Fruit fly (Drosophila melanogaster) whole organism, prepupa: ENCODE data around the gene Mitf.

Experiments
- Blimp-1 ChIP-seq: fragments of 200-800 bp; sonication (Bioruptor generic); optimal IDR thresholded peaks from 3 replicates; lab custom pipeline; 2017; ENCODE audit warnings: missing biosample characterization, missing genetic modification characterization, mild to moderate bottlenecking, moderate library complexity, missing genetic modification reagents
- CG10631 ChIP-seq: fragments of 200-800 bp; sonication (Bioruptor generic); optimal IDR thresholded peaks from 2 replicates; lab custom pipeline; 2016; ENCODE audit warnings: missing biosample characterization, missing genetic modification characterization
- CG11762 ChIP-seq: fragments of 200-800 bp; sonication (Bioruptor generic); optimal IDR thresholded peaks from 3 replicates; lab custom pipeline; 2016; ENCODE audit warnings: missing biosample characterization, missing genetic modification characterization; ENCODE audit not compliant: insufficient read depth
- CG11902 ChIP-seq: fragments of 200-800 bp; sonication (Bioruptor generic); optimal IDR thresholded peaks from 3 replicates; lab custom pipeline; 2016; ENCODE audit warnings: missing biosample characterization, missing genetic modification characterization
- CG15336 ChIP-seq: fragments of 200-800 bp; sonication (Bioruptor generic); IDR thresholded peaks from 2 replicates; pipeline ENCODE4 v1.3.6; 2022; ENCODE audit warnings: missing biosample characterization, missing genetic modification characterization
- CG3032 ChIP-seq: fragments of 200-800 bp; optimal IDR thresholded peaks from 2 replicates; lab custom pipeline; 2019; ENCODE audit warnings: missing biosample characterization, mild to moderate bottlenecking, missing genetic modification characterization, moderate library complexity
- CG31627 ChIP-seq: fragments of 200-800 bp; sonication (Bioruptor generic); optimal IDR thresholded peaks from 3 replicates; lab custom pipeline; 2016; ENCODE audit warnings: missing biosample characterization, missing genetic modification characterization
- CG4318 ChIP-seq: fragments of 200-800 bp; sonication (Bioruptor generic); optimal IDR thresholded peaks from 3 replicates; lab custom pipeline; 2017; ENCODE audit warnings: missing biosample characterization, mild to moderate bottlenecking, missing genetic modification characterization
- CG6276 ChIP-seq: fragments of 200-800 bp; sonication (Bioruptor generic); optimal IDR thresholded peaks from 2 replicates; lab custom pipeline; 2017; ENCODE audit warnings: missing biosample characterization, mild to moderate bottlenecking, missing genetic modification characterization
- CG6808 ChIP-seq: fragments of 200-800 bp; sonication (Bioruptor generic); optimal IDR thresholded peaks from 3 replicates; lab custom pipeline; 2017; ENCODE audit warnings: missing biosample characterization, missing genetic modification characterization, mild to moderate bottlenecking, moderate library complexity, missing genetic modification reagents
- CG6854 ChIP-seq: fragments of 200-800 bp; sonication (Bioruptor generic); optimal IDR thresholded peaks from 2 replicates; lab custom pipeline; 2017; ENCODE audit warnings: missing biosample characterization, mild to moderate bottlenecking, missing genetic modification characterization
- CG7368 ChIP-seq: fragments of 200-800 bp; sonication (Bioruptor generic); optimal IDR thresholded peaks from 3 replicates; lab custom pipeline; 2016; ENCODE audit warnings: missing biosample characterization, missing genetic modification characterization
- CG8119 ChIP-seq: fragments of 200-800 bp; sonication (Bioruptor generic); IDR thresholded peaks from 3 replicates; pipeline ENCODE4 v1.3.6; 2022; ENCODE audit warnings: missing biosample characterization, missing genetic modification characterization
- CG8632 ChIP-seq: fragments of 200-800 bp; sonication (Bioruptor generic); optimal IDR thresholded peaks from 3 replicates; lab custom pipeline; 2016; ENCODE audit warnings: missing biosample characterization, missing genetic modification characterization
- CG9139 ChIP-seq: fragments of 200-800 bp; sonication (Bioruptor generic); optimal IDR thresholded peaks from 3 replicates; lab custom pipeline; 2017; ENCODE audit warnings: missing biosample characterization, mild to moderate bottlenecking, missing genetic modification characterization
- Eip78C ChIP-seq: fragments of 200-800 bp; sonication (Bioruptor generic); peaks from one replicate; lab custom pipeline; 2016; ENCODE audit warnings: missing biosample characterization, missing genetic modification characterization
- Eip93F ChIP-seq: fragments of 200-800 bp; sonication (Bioruptor generic); optimal IDR thresholded peaks from 2 replicates; lab custom pipeline; 2016; ENCODE audit warnings: missing biosample characterization, mild to moderate bottlenecking, missing genetic modification characterization
- Ets21C ChIP-seq: fragments of 200-800 bp; sonication (Bioruptor generic); optimal IDR thresholded peaks from 3 replicates; lab custom pipeline; 2016; ENCODE audit warnings: missing biosample characterization, missing genetic modification characterization
- Ets96B ChIP-seq: fragments of 200-800 bp; optimal IDR thresholded peaks from 2 replicates; lab custom pipeline; 2019; ENCODE audit warnings: missing biosample characterization, mild to moderate bottlenecking, missing genetic modification characterization, moderate library complexity
- Gug ChIP-seq: fragments of 200-800 bp; sonication (Bioruptor generic); IDR thresholded peaks from 2 replicates; pipeline ENCODE4 v1.3.6; 2022; ENCODE audit warnings: missing biosample characterization, missing genetic modification characterization
- Hr39 ChIP-seq: fragments of 200-800 bp; sonication (Bioruptor generic); optimal IDR thresholded peaks from 2 replicates; lab custom pipeline; 2016; ENCODE audit warnings: missing biosample characterization, missing genetic modification characterization
- Lpt ChIP-seq: fragments of 200-800 bp; sonication (Bioruptor generic); optimal IDR thresholded peaks from 3 replicates; lab custom pipeline; 2016; ENCODE audit warnings: missing biosample characterization, missing genetic modification characterization
- Met ChIP-seq: fragments of 200-800 bp; sonication (Bioruptor generic); optimal IDR thresholded peaks from 3 replicates; lab custom pipeline; 2016; ENCODE audit warnings: missing biosample characterization, missing genetic modification characterization
- OdsH ChIP-seq: fragments of 200-800 bp; sonication (Bioruptor generic); optimal IDR thresholded peaks from 3 replicates; lab custom pipeline; 2016; ENCODE audit warnings: missing biosample characterization, missing genetic modification characterization
- Smox ChIP-seq: fragments of 200-800 bp; sonication (Bioruptor generic); optimal IDR thresholded peaks from 3 replicates; lab custom pipeline; 2016; ENCODE audit warnings: missing biosample characterization, missing genetic modification characterization
- Sox15 ChIP-seq: fragments of 200-800 bp; sonication (Bioruptor generic); optimal IDR thresholded peaks from 3 replicates; lab custom pipeline; 2016; ENCODE audit warnings: missing biosample characterization, missing genetic modification characterization
- cyc ChIP-seq: fragments of 200-800 bp; sonication (Bioruptor generic); optimal IDR thresholded peaks from 3 replicates; lab custom pipeline; 2016; ENCODE audit warnings: missing biosample characterization, missing genetic modification characterization
- dsx ChIP-seq: fragments of 200-800 bp; optimal IDR thresholded peaks from 3 replicates; lab custom pipeline; 2019; ENCODE audit warnings: missing biosample characterization, mild to moderate bottlenecking, missing genetic modification characterization, moderate library complexity; ENCODE audit not compliant: poor library complexity, severe bottlenecking
- eg ChIP-seq: fragments of 200-800 bp; sonication (Bioruptor generic); IDR thresholded peaks from 3 replicates; pipeline ENCODE4 v1.3.6; 2022; ENCODE audit warnings: missing biosample characterization, missing genetic modification characterization
- esn ChIP-seq: fragments of 200-800 bp; sonication (Bioruptor generic); optimal IDR thresholded peaks from 2 replicates; lab custom pipeline; 2016; ENCODE audit warnings: missing biosample characterization, mild to moderate bottlenecking, missing genetic modification characterization, moderate library complexity
- fd85E ChIP-seq: fragments of 200-800 bp; sonication (Bioruptor generic); optimal IDR thresholded peaks from 3 replicates; lab custom pipeline; 2016; ENCODE audit warnings: missing biosample characterization, missing genetic modification characterization
- net ChIP-seq: fragments of 200-800 bp; sonication (Bioruptor generic); optimal IDR thresholded peaks from 3 replicates; lab custom pipeline; 2016; ENCODE audit warnings: missing biosample characterization, missing genetic modification characterization
- ss ChIP-seq, 2 experiments: fragments of 200-800 bp; sonication (Bioruptor generic); optimal IDR thresholded peaks; 2 replicates in 1 of 2; 3 replicates in 1 of 2; lab custom pipeline; 2017 to 2018; ENCODE audit warnings: mild to moderate bottlenecking in 2 of 2, missing biosample characterization in 2 of 2, missing genetic modification characterization in 2 of 2, moderate library complexity in 1 of 2
- topi ChIP-seq: fragments of 200-800 bp; sonication (Bioruptor generic); optimal IDR thresholded peaks from 3 replicates; lab custom pipeline; 2016; ENCODE audit warnings: missing biosample characterization, missing genetic modification characterization

Mitf gene

dm6 chr4:1196653-1197161 lies 1.9 kb upstream of the Mitf start, which contains the start of gene PIP4K:
Gene PIP4K (minus strand): TSS chr4:1196848.
- peak; percentile 34 for TF ChIP-seq Smox (GFP tag; lab: Kevin White, UChicago)
- TF ChIP-seq Ets21C (GFP tag; lab: Kevin White, UChicago), result no peak
- TF ChIP-seq CG8119 (GFP tag; lab: Robert Waterston, UW), result no peak
- peak; percentile 2 for TF ChIP-seq CG8632 (GFP tag; lab: Kevin White, UChicago)
- TF ChIP-seq dsx (GFP tag; lab: Kevin White, UChicago), result peak; percentile 97
- TF ChIP-seq OdsH (GFP tag; lab: Kevin White, UChicago), result peak; percentile 38
- TF ChIP-seq CG15336, result no peak
- TF ChIP-seq cyc (GFP tag; lab: Kevin White, UChicago), result peak; percentile 1
- TF ChIP-seq CG3032, result peak; percentile 53
- peak; percentile 13 for TF ChIP-seq Ets96B (tag; lab: Kevin White, UChicago)

dm6 chr4:1199178-1199577 lies 526 bp downstream of the Mitf start:
- TF ChIP-seq net (GFP tag; lab: Kevin White, UChicago) (no peak), eg (GFP tag; lab: Robert Waterston, UW) (no peak), Sox15 (GFP tag; lab: Kevin White, UChicago) (no peak), CG11902 (GFP tag; lab: Kevin White, UChicago) (no peak), CG11762 (GFP tag; lab: Kevin White, UChicago) (no peak), Eip78C (peak; percentile 67), CG9139 (GFP tag; lab: Kevin White, UChicago) (peak; percentile 50), Lpt (GFP tag; lab: Kevin White, UChicago) (no peak), CG6276 (GFP tag; lab: Kevin White, UChicago) (peak; percentile 79), Met (GFP tag; lab: Kevin White, UChicago) (no peak), CG6808 (no peak), Ets21C (GFP tag; lab: Kevin White, UChicago) (no peak), CG10631 (GFP tag; lab: Kevin White, UChicago) (no peak), ss (GFP tag; optimal IDR thresholded peaks at IDR 0.05; lab: Kevin White, UChicago) (peak in 1 of 2 experiments; percentile 48), CG6854 (peak; percentile 48), Smox (GFP tag; lab: Kevin White, UChicago) (no peak), Blimp-1 (GFP tag; lab: Kevin White, UChicago) (no peak), topi (GFP tag; lab: Kevin White, UChicago) (no peak), Eip93F (peak; percentile 4), esn (GFP tag; lab: Kevin White, UChicago) (peak; percentile 14)

- TF ChIP-seq Gug, result no peak
- no peak for TF ChIP-seq CG3032
- TF ChIP-seq CG15336, result peak; percentile 29; the same call in 1 of the 2 replicates
- no peak for TF ChIP-seq fd85E
- no peak for TF ChIP-seq Hr39
- TF ChIP-seq CG31627, result no peak
- no peak for TF ChIP-seq CG6276 (GFP tag; lab: Kevin White, UChicago)
- TF ChIP-seq CG4318 (GFP tag; lab: Kevin White, UChicago), result no peak
Measured at dm6 chr4:1218723-1219398, 20.2 kb downstream of the Mitf start.

dm6 chr4:1224232-1224631 lies 25.6 kb downstream of the Mitf start:
- TF ChIP-seq Eip78C, result peak; percentile 24
- no peak for TF ChIP-seq CG7368 (GFP tag; lab: Kevin White, UChicago)
- no peak for TF ChIP-seq CG6276 (GFP tag; lab: Kevin White, UChicago)
